Worm (Caenorhabditis elegans) whole organism, early embryonic: ENCODE measurements around the gene samt-1.

Experiments
- B0310.2 ChIP-seq: sonication (generic microtip); optimal IDR thresholded peaks from 2 replicates; lab custom pipeline; 2016; ENCODE audit warnings: mild to moderate bottlenecking, missing genetic modification characterization, missing compliant biosample characterization
- F13C5.2 ChIP-seq: sonication (generic microtip); optimal IDR thresholded peaks from 2 replicates; lab custom pipeline; 2017; ENCODE audit warnings: mild to moderate bottlenecking, missing genetic modification characterization, inconsistent platforms, missing compliant biosample characterization
- aly-1 ChIP-seq: sonication (generic microtip); optimal IDR thresholded peaks from 2 replicates; lab custom pipeline; 2016; ENCODE audit warnings: missing genetic modification characterization, missing compliant biosample characterization
- ama-1 ChIP-seq: fragments of 150-350 bp; optimal IDR thresholded peaks from 2 replicates; lab custom pipeline; 2014
- ceh-13 ChIP-seq: fragments of 200-800 bp; sonication (Bioruptor generic); optimal IDR thresholded peaks from 2 replicates; lab custom pipeline; 2018; ENCODE audit warnings: mild to moderate bottlenecking, missing genetic modification characterization, missing compliant biosample characterization
- ceh-36 ChIP-seq: sonication (generic microtip); optimal IDR thresholded peaks from 2 replicates; lab custom pipeline; 2016; ENCODE audit warnings: missing genetic modification characterization, inconsistent platforms, missing compliant biosample characterization
- ets-7 ChIP-seq: sonication (generic microtip); optimal IDR thresholded peaks from 2 replicates; lab custom pipeline; 2016; ENCODE audit warnings: missing genotype, missing genetic modification characterization, missing compliant biosample characterization
- flt-1 ChIP-seq: fragments of 200-800 bp; sonication (Bioruptor generic); IDR thresholded peaks from 2 replicates; pipeline ENCODE4 v1.3.6; 2022; ENCODE audit warnings: missing genetic modification characterization, missing compliant biosample characterization
- hmbx-1 ChIP-seq: sonication (generic microtip); optimal IDR thresholded peaks from 2 replicates; lab custom pipeline; 2016; ENCODE audit warnings: mild to moderate bottlenecking, missing genetic modification characterization, missing compliant biosample characterization
- hmg-4 ChIP-seq: fragments of 200-800 bp; sonication (Bioruptor generic); optimal IDR thresholded peaks from 2 replicates; lab custom pipeline; 2018; ENCODE audit warnings: mild to moderate bottlenecking, missing genetic modification characterization, missing compliant biosample characterization
- hnd-1 ChIP-seq: sonication (generic microtip); optimal IDR thresholded peaks from 2 replicates; lab custom pipeline; 2016; ENCODE audit warnings: missing genetic modification characterization, missing compliant biosample characterization
- pes-1 ChIP-seq: fragments of 200-800 bp; sonication (Bioruptor generic); IDR thresholded peaks from 2 replicates; pipeline ENCODE4 v1.3.6; 2022; ENCODE audit warnings: missing genetic modification reagents, missing genetic modification characterization, missing compliant biosample characterization
- scrt-1 ChIP-seq: fragments of 200-800 bp; sonication (Bioruptor generic); IDR thresholded peaks from 2 replicates; pipeline ENCODE4 v1.3.6; 2022; ENCODE audit warnings: missing genetic modification characterization, missing compliant biosample characterization
- sea-1 ChIP-seq: fragments of 200-800 bp; sonication (Bioruptor generic); conservative IDR thresholded peaks from 2 replicates; pipeline ENCODE4 v1.3.6; 2022; ENCODE audit warnings: missing genetic modification characterization, missing compliant biosample characterization
- tbx-11 ChIP-seq: fragments of 200-800 bp; sonication (Bioruptor generic); IDR thresholded peaks from 2 replicates; pipeline ENCODE4 v1.3.6; 2022; ENCODE audit warnings: missing genetic modification characterization, missing compliant biosample characterization
- tbx-37 ChIP-seq: fragments of 200-800 bp; sonication (Bioruptor generic); conservative IDR thresholded peaks from 2 replicates; pipeline ENCODE4 v1.3.6; 2022; ENCODE audit warnings: missing genetic modification reagents, missing genetic modification characterization, missing compliant biosample characterization
- tra-4 ChIP-seq: sonication (generic microtip); optimal IDR thresholded peaks from 2 replicates; lab custom pipeline; 2017; ENCODE audit warnings: missing genetic modification characterization, missing compliant biosample characterization

samt-1 gene

ce11 chrIV:2925591-2925990 is 5.6 kb upstream of the samt-1 start, which contains the start of gene ubc-13:
Gene ubc-13 (minus strand): TSS chrIV:2925691.
- TF ChIP-seq hmg-4 (GFP tag; lab: Kevin White, UChicago): no peak

ce11 chrIV:2928409-2928808 is 2.8 kb upstream of the samt-1 start, which contains the start of gene manf-1:
Gene manf-1 (minus strand): TSS chrIV:2928421.
- no peak for TF ChIP-seq ama-1 (lab: Kevin White, UChicago)
- TF ChIP-seq ceh-36 (tag; lab: Kevin White, UChicago): no peak
- TF ChIP-seq hmg-4 (GFP tag; lab: Kevin White, UChicago): no peak
- no peak for TF ChIP-seq tbx-37

ce11 chrIV:2935194-2935593 is 4.0 kb downstream of the samt-1 start:
- TF ChIP-seq ets-7 (tag; lab: Kevin White, UChicago): no peak

- TF ChIP-seq tbx-11 (GFP tag; lab: Robert Waterston, UW): no peak
- no peak for TF ChIP-seq ceh-13 (GFP tag; lab: Kevin White, UChicago)
- TF ChIP-seq flt-1: no peak
- no peak for TF ChIP-seq ama-1 (lab: Kevin White, UChicago)
- TF ChIP-seq scrt-1 (GFP tag; lab: Robert Waterston, UW): no peak
- no peak for TF ChIP-seq tbx-37
- no peak for TF ChIP-seq tra-4 (tag; lab: Kevin White, UChicago)
- no peak for TF ChIP-seq pes-1 (GFP tag; lab: Robert Waterston, UW)
Measured at ce11 chrIV:2959798-2960197, 28.6 kb downstream of the samt-1 start, which contains the start of gene ser-6. Gene ser-6 (plus strand): TSS chrIV:2960098.

- TF ChIP-seq hnd-1 (tag; lab: Kevin White, UChicago) (no peak), aly-1 (tag; lab: Kevin White, UChicago) (no peak), scrt-1 (GFP tag; lab: Robert Waterston, UW) (no peak), ceh-36 (tag; lab: Kevin White, UChicago) (no peak), pes-1 (GFP tag; lab: Robert Waterston, UW) (no peak), ceh-13 (GFP tag; lab: Kevin White, UChicago) (no peak), sea-1 (GFP tag; lab: Robert Waterston, UW) (no peak), tbx-37 (no peak), ama-1 (lab: Kevin White, UChicago) (no peak), hmbx-1 (tag; lab: Kevin White, UChicago) (no peak), F13C5.2 (no peak), flt-1 (no peak), B0310.2 (no peak), ets-7 (tag; lab: Kevin White, UChicago) (no peak)
Measured at ce11 chrIV:2960242-2960641, 29.0 kb downstream of the samt-1 start.

ce11 chrIV:2966884-2967283 is 35.7 kb downstream of the samt-1 start:
- TF ChIP-seq flt-1 (no peak), hmbx-1 (tag; lab: Kevin White, UChicago) (no peak), tbx-37 (no peak), tra-4 (tag; lab: Kevin White, UChicago) (no peak)

ce11 chrIV:2969399-2969990 is 38.3 kb downstream of the samt-1 start, which contains the start of gene Y54G2A.57:
Gene Y54G2A.57 (plus strand): TSS chrIV:2969940.
- TF ChIP-seq hnd-1 (tag; lab: Kevin White, UChicago) (no peak), hmg-4 (GFP tag; lab: Kevin White, UChicago) (no peak), ets-7 (tag; lab: Kevin White, UChicago) (no peak)

- no peak for TF ChIP-seq ets-7 (tag; lab: Kevin White, UChicago)
- TF ChIP-seq sea-1 (GFP tag; lab: Robert Waterston, UW): no peak
- TF ChIP-seq flt-1: no peak
- no peak for TF ChIP-seq aly-1 (tag; lab: Kevin White, UChicago)
- no peak for TF ChIP-seq tra-4 (tag; lab: Kevin White, UChicago)
- TF ChIP-seq ceh-36 (tag; lab: Kevin White, UChicago): no peak
- TF ChIP-seq tbx-37: no peak
- no peak for TF ChIP-seq pes-1 (GFP tag; lab: Robert Waterston, UW)
Measured at ce11 chrIV:2971060-2971459, 39.9 kb downstream of the samt-1 start.

ce11 chrIV:2978384-2978783 is 47.2 kb downstream of the samt-1 start, which contains the start of gene lad-2:
Gene lad-2 (minus strand): TSS chrIV:2978484.
- TF ChIP-seq tbx-11 (GFP tag; lab: Robert Waterston, UW): no peak
- TF ChIP-seq hmg-4 (GFP tag; lab: Kevin White, UChicago): no peak
- TF ChIP-seq hnd-1 (tag; lab: Kevin White, UChicago): no peak
- no peak for TF ChIP-seq aly-1 (tag; lab: Kevin White, UChicago)
- TF ChIP-seq ets-7 (tag; lab: Kevin White, UChicago): no peak
- TF ChIP-seq flt-1: no peak
- TF ChIP-seq ceh-13 (GFP tag; lab: Kevin White, UChicago): no peak
- no peak for TF ChIP-seq tbx-37
- no peak for TF ChIP-seq F13C5.2
- TF ChIP-seq B0310.2: no peak
- TF ChIP-seq ceh-36 (tag; lab: Kevin White, UChicago): no peak
- no peak for TF ChIP-seq scrt-1 (GFP tag; lab: Robert Waterston, UW)
